Fruit fly (Drosophila melanogaster): Measurements from ENCODE around the gene loh.

Gene loh

dm6 chr2L:10468388-10468787 lies 26.1 kb downstream of the loh start (continued):
- TF ChIP-seq CG17802 (tag; optimal IDR thresholded peaks at IDR 0.05) (peak; percentile 38), CG30020 (tag; optimal IDR thresholded peaks at IDR 0.05) (no peak), HLH3B (GFP tag; IDR thresholded peaks at IDR 0.05) (peak; percentile 75), CG3281 (GFP tag; optimal IDR thresholded peaks at IDR 0.05) (peak; percentile 43), Sox100B (GFP tag; optimal IDR thresholded peaks at IDR 0.05) (peak; percentile 23), CG18011 (GFP tag; optimal IDR thresholded peaks at IDR 0.05) (no peak), Blimp-1 (GFP tag; optimal IDR thresholded peaks at IDR 0.05) (peak; percentile 59), CG2129 (GFP tag; IDR thresholded peaks at IDR 0.05; ENCODE audit: partially characterized antibody) (no peak), usp (GFP tag; optimal IDR thresholded peaks at IDR 0.05) (no peak), Ets65A (GFP tag) (peak; percentile 93), ab (GFP tag; optimal IDR thresholded peaks at IDR 0.05) (no peak), CG8290 (GFP tag; optimal IDR thresholded peaks at IDR 0.05) (no peak), CG8290 (tag; optimal IDR thresholded peaks at IDR 0.05) (peak in 1 of 2 experiments; percentile 84), Ssrp (tag; optimal IDR thresholded peaks at IDR 0.05) (peak; percentile 17), Mad (GFP tag; optimal IDR thresholded peaks at IDR 0.05) (peak; percentile 11), CG15011 (GFP tag; optimal IDR thresholded peaks at IDR 0.05) (no peak), CG31388 (GFP tag; optimal IDR thresholded peaks at IDR 0.05) (no peak), Stat92E (GFP tag; optimal IDR thresholded peaks at IDR 0.05) (no peak), CG14014 (GFP tag; IDR thresholded peaks at IDR 0.05) (peak; percentile 58; the same call in 1 of the 2 replicates), MESR4 (GFP tag; optimal IDR thresholded peaks at IDR 0.05) (no peak), CG3838 (GFP tag; optimal IDR thresholded peaks at IDR 0.05) (no peak), Hand (GFP tag; optimal IDR thresholded peaks at IDR 0.05) (no peak), Fer1 (GFP tag; optimal IDR thresholded peaks at IDR 0.05) (peak; percentile 63), CG13123 (GFP tag; optimal IDR thresholded peaks at IDR 0.05) (no peak), Myb (GFP tag; optimal IDR thresholded peaks at IDR 0.05) (peak; percentile 8), ttk (GFP tag; IDR thresholded peaks at IDR 0.05) (peak; percentile 51), zfh1 (GFP tag; IDR thresholded peaks at IDR 0.05) (peak; percentile 76), CG16815 (GFP tag; optimal IDR thresholded peaks at IDR 0.05) (no peak), GATAe (GFP tag; conservative IDR thresholded peaks at IDR 0.05) (no peak), CG9727 (GFP tag; optimal IDR thresholded peaks at IDR 0.05) (peak; percentile 26), ems (GFP tag; optimal IDR thresholded peaks at IDR 0.05) (peak; percentile 36), ewg (GFP tag; optimal IDR thresholded peaks at IDR 0.05) (no peak), Optix (GFP tag; IDR thresholded peaks at IDR 0.05) (0 out of 3 replicates have a peak, but pooled peaks have one; percentile 46), Nf-YC (tag; optimal IDR thresholded peaks at IDR 0.05) (peak; percentile 35), en (GFP tag; optimal IDR thresholded peaks at IDR 0.05) (no peak), zf30C (GFP tag; optimal IDR thresholded peaks at IDR 0.05) (peak; percentile 57), CG1602 (GFP tag; optimal IDR thresholded peaks at IDR 0.05) (peak; percentile 49), zen2 (GFP tag; IDR thresholded peaks at IDR 0.05; ENCODE audit: partially characterized antibody) (no peak), btn (GFP tag; optimal IDR thresholded peaks at IDR 0.05) (no peak), lbe (GFP tag; optimal IDR thresholded peaks at IDR 0.05) (no peak), CG4820 (GFP tag; optimal IDR thresholded peaks at IDR 0.05) (peak; percentile 44), trem (tag; optimal IDR thresholded peaks at IDR 0.05) (peak; percentile 16), ash1 (GFP tag; optimal IDR thresholded peaks at IDR 0.05) (no peak), trh (GFP tag; optimal IDR thresholded peaks at IDR 0.05) (no peak), unc-4 (GFP tag; IDR thresholded peaks at IDR 0.05; ENCODE audit: partially characterized antibody) (no peak), Asciz (GFP tag; optimal IDR thresholded peaks at IDR 0.05) (peak; percentile 41), Antp (GFP tag; optimal IDR thresholded peaks at IDR 0.05) (peak; percentile 49), NC2α (GFP tag; optimal IDR thresholded peaks at IDR 0.05) (no peak), row (GFP tag; IDR thresholded peaks at IDR 0.05) (peak; percentile 81), CG4282 (GFP tag; optimal IDR thresholded peaks at IDR 0.05) (no peak), Pdp1 (GFP tag; optimal IDR thresholded peaks at IDR 0.05) (peak in 1 of 2 experiments; percentile 49)
